Worm (Caenorhabditis elegans): Measurements from ENCODE around the gene wnk-1.

DNA sequence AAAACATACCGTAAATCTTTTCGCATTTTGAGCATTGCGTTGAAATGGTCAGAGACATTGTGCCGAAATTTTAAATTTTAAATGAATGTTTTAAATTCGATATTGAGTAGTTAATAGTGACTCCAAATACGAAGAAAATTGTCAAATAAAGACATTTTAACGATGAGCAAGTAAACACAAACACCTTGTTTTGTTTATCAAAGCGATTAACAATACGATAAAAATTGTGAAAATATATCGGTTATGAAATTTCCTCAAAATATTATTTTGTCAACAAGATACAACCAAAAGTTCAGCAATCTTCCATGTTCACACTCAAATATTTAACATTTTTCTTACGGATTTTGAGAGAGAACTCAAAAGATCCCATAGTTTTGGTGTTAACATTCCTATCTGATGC, 45.6 kb upstream of the wnk-1 start, which contains the start of gene F23B2.10:
- TF ChIP-seq ama-1 (optimal IDR thresholded peaks at IDR 0.05): no peak
- no peak for TF ChIP-seq hmg-4 (GFP tag; optimal IDR thresholded peaks at IDR 0.05)
- TF ChIP-seq F13C5.2 (tag; optimal IDR thresholded peaks at IDR 0.05): no peak
- TF ChIP-seq flt-1 (GFP tag; IDR thresholded peaks at IDR 0.05): no peak

Measured in whole organism, early embryonic.